Fruit fly (Drosophila melanogaster) whole organism, prepupa: Measurements from ENCODE around the gene glo.

Experiments used
- CG8632 ChIP-seq: fragments of 200-800 bp; sonication (Bioruptor generic); optimal IDR thresholded peaks from 3 replicates; lab custom pipeline; 2016; ENCODE audit warnings: missing biosample characterization, missing genetic modification characterization
- Hr4 ChIP-seq: fragments of 200-800 bp; sonication (Bioruptor generic); optimal IDR thresholded peaks from 3 replicates; lab custom pipeline; 2016; ENCODE audit warnings: missing biosample characterization, missing genetic modification characterization
- Lpt ChIP-seq: fragments of 200-800 bp; sonication (Bioruptor generic); optimal IDR thresholded peaks from 3 replicates; lab custom pipeline; 2016; ENCODE audit warnings: missing biosample characterization, missing genetic modification characterization
- Met ChIP-seq: fragments of 200-800 bp; sonication (Bioruptor generic); optimal IDR thresholded peaks from 3 replicates; lab custom pipeline; 2016; ENCODE audit warnings: missing biosample characterization, missing genetic modification characterization
- Sox102F ChIP-seq: fragments of 200-800 bp; sonication (Bioruptor generic); optimal IDR thresholded peaks from 2 replicates; lab custom pipeline; 2016; ENCODE audit warnings: missing biosample characterization, mild to moderate bottlenecking, missing genetic modification characterization
- Sox14 ChIP-seq: fragments of 200-800 bp; sonication (Bioruptor generic); optimal IDR thresholded peaks from 3 replicates; lab custom pipeline; 2016; ENCODE audit warnings: missing biosample characterization, missing genetic modification characterization
- Sox15 ChIP-seq: fragments of 200-800 bp; sonication (Bioruptor generic); optimal IDR thresholded peaks from 3 replicates; lab custom pipeline; 2016; ENCODE audit warnings: missing biosample characterization, missing genetic modification characterization
- achi ChIP-seq: fragments of 200-800 bp; sonication (Bioruptor generic); optimal IDR thresholded peaks from 3 replicates; lab custom pipeline; 2016; ENCODE audit warnings: missing biosample characterization, missing genetic modification characterization
- dac ChIP-seq: fragments of 200-800 bp; sonication (Bioruptor generic); optimal IDR thresholded peaks from 2 replicates; lab custom pipeline; 2017; ENCODE audit warnings: missing biosample characterization, mild to moderate bottlenecking, missing genetic modification characterization
- esn ChIP-seq: fragments of 200-800 bp; sonication (Bioruptor generic); optimal IDR thresholded peaks from 2 replicates; lab custom pipeline; 2016; ENCODE audit warnings: missing biosample characterization, mild to moderate bottlenecking, missing genetic modification characterization, moderate library complexity
- fd59A ChIP-seq: fragments of 200-800 bp; sonication (Bioruptor generic); optimal IDR thresholded peaks from 2 replicates; lab custom pipeline; 2017; ENCODE audit warnings: missing biosample characterization, mild to moderate bottlenecking, missing genetic modification characterization, missing genetic modification reagents
- lz ChIP-seq: fragments of 200-800 bp; sonication (Bioruptor generic); optimal IDR thresholded peaks from 3 replicates; lab custom pipeline; 2016; ENCODE audit warnings: missing biosample characterization, missing genetic modification characterization
- salr ChIP-seq, 2 experiments: fragments of 200-800 bp; sonication (Bioruptor generic); optimal IDR thresholded peaks; 3 replicates each; lab custom pipeline; 2016 to 2018; ENCODE audit warnings: missing biosample characterization in 2 of 2, missing genetic modification characterization in 2 of 2, mild to moderate bottlenecking in 1 of 2

DNA sequence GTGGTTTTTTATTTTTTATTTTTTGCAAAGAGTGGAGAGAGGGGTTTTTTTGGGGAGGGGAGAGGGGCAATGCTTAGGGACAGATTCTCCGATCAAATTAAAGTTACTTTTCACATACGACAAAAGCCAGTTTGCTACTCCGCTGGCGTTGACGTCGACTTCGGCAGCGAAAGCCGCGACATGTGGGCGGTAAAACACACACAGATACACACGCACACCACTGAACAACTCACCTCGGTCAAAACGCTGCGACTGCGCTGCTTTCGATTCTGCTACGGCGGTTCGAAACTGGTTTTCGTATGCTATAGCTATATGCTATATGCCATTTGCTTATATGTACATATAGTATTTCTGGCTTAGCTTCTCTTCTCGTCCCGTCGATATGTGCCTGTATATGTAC is 49.3 kb upstream of the glo start:
- TF ChIP-seq esn (GFP tag; lab: Kevin White, UChicago) (no peak), Sox15 (GFP tag; lab: Kevin White, UChicago) (no peak), salr (GFP tag; optimal IDR thresholded peaks at IDR 0.05; lab: Kevin White, UChicago) (no peak), achi (GFP tag; lab: Kevin White, UChicago) (no peak), Sox102F (GFP tag; lab: Kevin White, UChicago) (no peak), Sox14 (GFP tag; lab: Kevin White, UChicago) (no peak), Lpt (GFP tag; lab: Kevin White, UChicago) (no peak), lz (GFP tag; lab: Kevin White, UChicago) (no peak), fd59A (GFP tag; lab: Kevin White, UChicago) (no peak), Met (GFP tag; lab: Kevin White, UChicago) (no peak), Hr4 (GFP tag; lab: Kevin White, UChicago) (no peak), CG8632 (GFP tag; lab: Kevin White, UChicago) (no peak), dac (GFP tag; lab: Kevin White, UChicago) (no peak)
